Worm (Caenorhabditis elegans): Measurements from ENCODE around the gene K02E2.8.

ce11 chrV:20387415-20387814, 20.7 kb upstream of the K02E2.8 start, which contains the start of gene F53H2.1:
- TF ChIP-seq ttx-3 (tag; optimal IDR thresholded peaks at IDR 0.05) (no peak), pha-4 (tag; optimal IDR thresholded peaks at IDR 0.05) (no peak)

Data from whole organism, late embryonic.